Worm (Caenorhabditis elegans) whole organism, L2 larva: ENCODE results near the gene str-71.

Experiments used
- R02D3.7 ChIP-seq: fragments of 150-350 bp; optimal IDR thresholded peaks from 2 replicates; lab custom pipeline; 2014; ENCODE audit warnings: missing biosample characterization, missing genetic modification characterization
- fos-1 ChIP-seq: fragments of 150-350 bp; optimal IDR thresholded peaks from 2 replicates; lab custom pipeline; 2014; ENCODE audit warnings: missing biosample characterization, missing genetic modification characterization
- lin-11 ChIP-seq: fragments of 150-350 bp; sonication (generic microtip); optimal IDR thresholded peaks from 2 replicates; lab custom pipeline; 2014; ENCODE audit warnings: missing biosample characterization, missing genetic modification characterization, inconsistent platforms, mixed read lengths
- lin-39 ChIP-seq: fragments of 150-350 bp; optimal IDR thresholded peaks from 2 replicates; lab custom pipeline; 2014; ENCODE audit warnings: missing biosample characterization, missing genetic modification reagents, missing genetic modification characterization
- mdl-1 ChIP-seq, 2 experiments: fragments of 150-350 bp in 1 of 2; sonication (generic microtip) in 1 of 2; optimal IDR thresholded peaks; 2 replicates each; lab custom pipeline; 2017; ENCODE audit warnings: missing biosample characterization in 2 of 2, missing genetic modification characterization in 2 of 2
- nhr-25 ChIP-seq: fragments of 150-350 bp; sonication (generic microtip); optimal IDR thresholded peaks from 3 replicates; lab custom pipeline; 2014; ENCODE audit warnings: missing biosample characterization, missing genetic modification characterization
- nhr-77 ChIP-seq: fragments of 150-350 bp; optimal IDR thresholded peaks from 2 replicates; lab custom pipeline; 2014; ENCODE audit warnings: missing biosample characterization, missing genetic modification characterization

DNA sequence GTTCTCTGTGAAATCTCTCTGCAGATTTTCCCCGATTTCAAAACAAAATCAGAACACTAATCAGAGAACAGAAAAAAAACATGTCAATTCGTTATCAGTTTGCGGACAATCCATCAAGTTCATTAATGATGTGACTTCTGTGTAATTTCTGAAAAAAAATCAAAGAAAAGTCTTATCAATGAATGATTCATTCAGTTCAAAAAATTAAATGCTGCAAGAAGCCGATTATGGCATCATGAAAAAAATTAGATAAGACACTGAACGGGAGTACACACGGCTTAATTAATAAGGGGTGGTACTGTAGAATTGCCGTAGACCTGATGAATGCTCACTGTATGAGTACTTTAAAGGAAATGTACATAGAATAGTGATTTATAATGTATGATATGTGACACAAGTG is 22.9 kb downstream of the str-71 start:
- TF ChIP-seq fos-1 (tag; lab: Kevin White, UChicago), result peak; percentile 98
- TF ChIP-seq nhr-77 (tag; lab: Kevin White, UChicago), result no peak
- TF ChIP-seq lin-39 (tag; lab: Kevin White, UChicago), result no peak
- no peak for TF ChIP-seq R02D3.7 (tag; lab: Kevin White, UChicago)
- no peak for TF ChIP-seq nhr-25 (tag; lab: Kevin White, UChicago)
- TF ChIP-seq mdl-1 (tag; optimal IDR thresholded peaks at IDR 0.05; lab: Kevin White, UChicago), result no peak
- TF ChIP-seq lin-11, result no peak
